Fruit fly (Drosophila melanogaster): ENCODE data around the gene Snoo.

Snoo gene

dm6 chr2L:8030102-8030501, 46.1 kb upstream of the Snoo start:
- TF ChIP-seq Scr (GFP tag; IDR thresholded peaks at IDR 0.05; ENCODE audit: partially characterized antibody) (peak; percentile 59), CG43689 (GFP tag; IDR thresholded peaks at IDR 0.05) (no peak), Med (GFP tag) (peak; percentile 62), Sry-δ (GFP tag; optimal IDR thresholded peaks at IDR 0.05) (peak; percentile 58), CG13287 (GFP tag; IDR thresholded peaks at IDR 0.05; ENCODE audit: partially characterized antibody) (peak; percentile 40), Rfx (GFP tag; IDR thresholded peaks at IDR 0.05) (no peak), bbx (GFP tag; IDR thresholded peaks at IDR 0.05; ENCODE audit: partially characterized antibody) (0 out of 2 replicates have a peak, but pooled peaks have one; percentile 20), CG12155 (GFP tag; optimal IDR thresholded peaks at IDR 0.05) (peak; percentile 95), trh (GFP tag; optimal IDR thresholded peaks at IDR 0.05) (no peak), CG9932 (GFP tag; IDR thresholded peaks at IDR 0.05) (peak; percentile 15; the same call in 1 of the 2 replicates), stc (GFP tag; IDR thresholded peaks at IDR 0.05) (peak; percentile 34; the same call in 1 of the 2 replicates), unc-4 (GFP tag; IDR thresholded peaks at IDR 0.05; ENCODE audit: partially characterized antibody) (peak; percentile 37), Dll (GFP tag; IDR thresholded peaks at IDR 0.05; ENCODE audit: partially characterized antibody) (peak; percentile 28; the same call in 1 of the 4 replicates), amos (GFP tag; IDR thresholded peaks at IDR 0.05; ENCODE audit: partially characterized antibody) (peak; percentile 43; the same call in 1 of the 2 replicates), lov (optimal IDR thresholded peaks at IDR 0.05) (no peak), lov (GFP tag; IDR thresholded peaks at IDR 0.05) (no peak), CG34224 (GFP tag; IDR thresholded peaks at IDR 0.05; ENCODE audit: partially characterized antibody) (0 out of 3 replicates have a peak, but pooled peaks have one; percentile 8), knrl (GFP tag; IDR thresholded peaks at IDR 0.05; ENCODE audit: partially characterized antibody) (peak; percentile 17; the same call in 1 of the 3 replicates)

- TF ChIP-seq zf30C (GFP tag; optimal IDR thresholded peaks at IDR 0.05) = no peak
- TF ChIP-seq tna (GFP tag; IDR thresholded peaks at IDR 0.05; ENCODE audit: partially characterized antibody) = peak; percentile 14; the same call in 1 of the 2 replicates
- TF ChIP-seq so (GFP tag; IDR thresholded peaks at IDR 0.05) = peak; percentile 63; the same call in 1 of the 3 replicates
- TF ChIP-seq Xrp1 (GFP tag; IDR thresholded peaks at IDR 0.05) = no peak
- TF ChIP-seq dm (GFP tag; optimal IDR thresholded peaks at IDR 0.05) = peak; percentile 17
- TF ChIP-seq zen2 (GFP tag; IDR thresholded peaks at IDR 0.05; ENCODE audit: partially characterized antibody) = no peak
- TF ChIP-seq Lpt (GFP tag; optimal IDR thresholded peaks at IDR 0.05) = no peak
- peak; percentile 2 for TF ChIP-seq dmrt11E (tag; optimal IDR thresholded peaks at IDR 0.05)
- TF ChIP-seq tin (GFP tag; optimal IDR thresholded peaks at IDR 0.05) = no peak
- peak; percentile 47 for TF ChIP-seq CG15479 (GFP tag; optimal IDR thresholded peaks at IDR 0.05)
- no peak for TF ChIP-seq C15 (GFP tag; IDR thresholded peaks at IDR 0.05)
- TF ChIP-seq gsb-n (tag; optimal IDR thresholded peaks at IDR 0.05) = peak; percentile 7
- peak; percentile 52; the same call in 1 of the 2 replicates for TF ChIP-seq rib (GFP tag; IDR thresholded peaks at IDR 0.05)
- TF ChIP-seq Med (GFP tag) = peak; percentile 81
- TF ChIP-seq CG10321 (GFP tag; IDR thresholded peaks at IDR 0.05) = no peak
- TF ChIP-seq CG6689 (GFP tag; IDR thresholded peaks at IDR 0.05) = no peak
- peak; percentile 54; the same call in 2 of the 3 replicates for TF ChIP-seq knrl (GFP tag; IDR thresholded peaks at IDR 0.05; ENCODE audit: partially characterized antibody)
- peak; percentile 84 for TF ChIP-seq kay (GFP tag; optimal IDR thresholded peaks at IDR 0.05)
- TF ChIP-seq jigr1 (GFP tag; IDR thresholded peaks at IDR 0.05) = no peak
- peak; percentile 71 for TF ChIP-seq MESR4 (GFP tag; optimal IDR thresholded peaks at IDR 0.05)
- TF ChIP-seq BtbVII (GFP tag; optimal IDR thresholded peaks at IDR 0.05) = peak; percentile 13
- peak; percentile 52; the same call in 2 of the 3 replicates for TF ChIP-seq CG16813 (GFP tag; IDR thresholded peaks at IDR 0.05; ENCODE audit: partially characterized antibody)
- TF ChIP-seq CG10267 (tag; optimal IDR thresholded peaks at IDR 0.05) = peak; percentile 26
- TF ChIP-seq ftz-f1 (GFP tag; optimal IDR thresholded peaks at IDR 0.05) = peak; percentile 37
- TF ChIP-seq D (optimal IDR thresholded peaks at IDR 0.05) = peak; percentile 42
- TF ChIP-seq D (GFP tag; optimal IDR thresholded peaks at IDR 0.05) = no peak
- TF ChIP-seq Myb (GFP tag; optimal IDR thresholded peaks at IDR 0.05) = peak; percentile 90
- TF ChIP-seq Rx (GFP tag; IDR thresholded peaks at IDR 0.05) = no peak
- peak; percentile 94 for TF ChIP-seq her (GFP tag; optimal IDR thresholded peaks at IDR 0.05)
- no peak for TF ChIP-seq CG7271 (tag; optimal IDR thresholded peaks at IDR 0.05)
- peak; percentile 92 for TF ChIP-seq nerfin-1 (tag; optimal IDR thresholded peaks at IDR 0.05)
- no peak for TF ChIP-seq CG4820 (GFP tag; optimal IDR thresholded peaks at IDR 0.05)
Observed at dm6 chr2L:8029160-8029852, 45.3 kb upstream of the Snoo start, which contains the start of gene baf. TSS of gene baf (plus strand) at chr2L:8029462.

All from whole organism, embryonic.